Worm (Caenorhabditis elegans) whole organism, young adult: Measurements from ENCODE around the gene fbxb-48.

ENCODE experiments used
- F39B2.1 ChIP-seq: fragments of 200-800 bp; sonication (Bioruptor generic); IDR thresholded peaks from 2 replicates; pipeline ENCODE4 v1.3.6; 2022; ENCODE audit warnings: missing genetic modification reagents, missing genetic modification characterization, missing compliant biosample characterization
- T26A5.8 ChIP-seq: sonication (generic microtip); optimal IDR thresholded peaks from 2 replicates; lab custom pipeline; 2016; ENCODE audit warnings: missing genetic modification characterization, missing compliant biosample characterization
- ccch-3 ChIP-seq: fragments of 200-800 bp; sonication (Bioruptor generic); optimal IDR thresholded peaks from 2 replicates; lab custom pipeline; 2018; ENCODE audit warnings: mild to moderate bottlenecking, missing genetic modification characterization, missing compliant biosample characterization
- cebp-2 ChIP-seq: fragments of 200-800 bp; sonication (Bioruptor generic); IDR thresholded peaks from 2 replicates; pipeline ENCODE4 v1.3.6; 2022; ENCODE audit warnings: missing genetic modification characterization, missing compliant biosample characterization
- dox-1 ChIP-seq: fragments of 200-800 bp; sonication (Bioruptor generic); IDR thresholded peaks from 2 replicates; pipeline ENCODE4 v1.3.6; 2022; ENCODE audit warnings: missing genetic modification reagents, missing genetic modification characterization, missing compliant biosample characterization
- him-1 ChIP-seq: sonication (generic microtip); optimal IDR thresholded peaks from 2 replicates; lab custom pipeline; 2016; ENCODE audit warnings: missing genotype, missing genetic modification reagents, missing genetic modification characterization, missing compliant biosample characterization
- hlh-26 ChIP-seq: fragments of 200-800 bp; sonication (Bioruptor generic); conservative IDR thresholded peaks from 2 replicates; pipeline ENCODE4 v1.3.6; 2022; ENCODE audit warnings: missing genetic modification reagents, missing genetic modification characterization, missing compliant biosample characterization
- lsy-27 ChIP-seq: sonication (generic microtip); optimal IDR thresholded peaks from 2 replicates; lab custom pipeline; 2017; ENCODE audit warnings: missing genetic modification characterization, mild to moderate bottlenecking, missing compliant biosample characterization, antibody characterized with exemption, missing genotype, borderline replicate concordance; ENCODE audit not compliant: insufficient read depth
- nhr-179 ChIP-seq: sonication (generic microtip); optimal IDR thresholded peaks from 2 replicates; lab custom pipeline; 2016; ENCODE audit warnings: mild to moderate bottlenecking, missing genetic modification characterization, missing compliant biosample characterization
- nhr-80 ChIP-seq: sonication (generic microtip); optimal IDR thresholded peaks from 2 replicates; lab custom pipeline; 2016; ENCODE audit warnings: missing genetic modification characterization, missing compliant biosample characterization
- rcor-1 ChIP-seq: fragments of 200-800 bp; sonication (Bioruptor generic); IDR thresholded peaks from 2 replicates; pipeline ENCODE4 v1.3.6; 2022; ENCODE audit warnings: missing genetic modification reagents, missing genetic modification characterization, missing compliant biosample characterization
- tlf-1 ChIP-seq: fragments of 200-800 bp; sonication (Bioruptor generic); optimal IDR thresholded peaks from 2 replicates; lab custom pipeline; 2018; ENCODE audit warnings: mild to moderate bottlenecking, missing genetic modification characterization, missing compliant biosample characterization
- zfh-2 ChIP-seq: fragments of 200-800 bp; sonication (Bioruptor generic); conservative IDR thresholded peaks from 2 replicates; pipeline ENCODE4 v1.3.6; 2022; ENCODE audit warnings: missing genetic modification reagents, missing genetic modification characterization, missing compliant biosample characterization
- zim-3 ChIP-seq: sonication (generic microtip); optimal IDR thresholded peaks from 2 replicates; lab custom pipeline; 2017; ENCODE audit warnings: mild to moderate bottlenecking, missing genetic modification characterization, moderate library complexity, missing compliant biosample characterization
- ztf-6 ChIP-seq: fragments of 200-800 bp; sonication (Bioruptor generic); IDR thresholded peaks from 2 replicates; pipeline ENCODE4 v1.3.6; 2022; ENCODE audit warnings: missing genetic modification reagents, missing genetic modification characterization, missing compliant biosample characterization

The fbxb-48 gene

ce11 chrII:1676088-1676487 lies 43.0 kb downstream of the fbxb-48 start, which contains the start of gene fbxb-17 (continued):
- TF ChIP-seq tlf-1 (GFP tag; lab: Kevin White, UChicago) (no peak), lsy-27 (no peak)

ce11 chrII:1672673-1673072 lies 46.4 kb downstream of the fbxb-48 start:
- no peak for TF ChIP-seq T26A5.8 (tag; lab: Kevin White, UChicago)
- TF ChIP-seq ccch-3 (GFP tag; lab: Kevin White, UChicago), result no peak
- TF ChIP-seq zfh-2 (GFP tag; lab: Robert Waterston, UW), result peak; percentile 29; the same call in 1 of the 2 replicates
- TF ChIP-seq nhr-179 (tag; lab: Kevin White, UChicago), result no peak
- TF ChIP-seq, all 124 proteins: peak for 1

- no peak for TF ChIP-seq ztf-6 (GFP tag; lab: Robert Waterston, UW)
- TF ChIP-seq zfh-2 (GFP tag; lab: Robert Waterston, UW), result 0 out of 2 replicates have a peak, but pooled peaks have one; percentile 33
Observed at ce11 chrII:1670985-1671384, 48.1 kb downstream of the fbxb-48 start.

- TF ChIP-seq nhr-80 (tag; lab: Kevin White, UChicago) (peak; percentile 47), rcor-1 (GFP tag; lab: Robert Waterston, UW) (no peak), dox-1 (0 out of 2 replicates have a peak, but pooled peaks have one; percentile 17)
- TF ChIP-seq, all 124 proteins: peak for 2
Observed at ce11 chrII:1670260-1670879, 48.7 kb downstream of the fbxb-48 start, which contains the start of gene nhx-6. nhx-6 (plus strand) TSS chrII:1670829.

ce11 chrII:1668913-1669312 lies 50.1 kb downstream of the fbxb-48 start, which contains the start of gene srw-97:
srw-97 (minus strand) TSS chrII:1669013.
- TF ChIP-seq zim-3 (tag; lab: Kevin White, UChicago) (no peak), him-1 (tag; lab: Kevin White, UChicago) (no peak), cebp-2 (GFP tag; lab: Robert Waterston, UW) (no peak), hlh-26 (GFP tag; lab: Robert Waterston, UW) (no peak), F39B2.1 (no peak)
